Worm (Caenorhabditis elegans) whole organism, L4/young adult: Measurements from ENCODE around the gene K08D8.5.

ENCODE experiments used
- W03F9.2 ChIP-seq: fragments of 150-350 bp; optimal IDR thresholded peaks from 2 replicates; lab custom pipeline; 2014; ENCODE audit warnings: missing biosample characterization, missing genetic modification characterization
- him-1 ChIP-seq: sonication (generic microtip); optimal IDR thresholded peaks from 2 replicates; lab custom pipeline; 2016; ENCODE audit warnings: missing genotype, missing genetic modification reagents, missing genetic modification characterization, missing compliant biosample characterization

ce11 chrIV:12883190-12883589 lies 28.7 kb downstream of the K08D8.5 start, which contains the start of gene ZK896.4:
- TF ChIP-seq him-1 (tag; lab: Kevin White, UChicago) (no peak), W03F9.2 (tag; lab: Kevin White, UChicago) (no peak)
